Fruit fly (Drosophila melanogaster) whole organism, prepupa: ENCODE results near the gene CG42571.
A peak's percentile ranks its signal among the peaks of the same experiment; 100 is the strongest.

ENCODE experiments used
- Blimp-1 ChIP-seq: fragments of 200-800 bp; sonication (Bioruptor generic); optimal IDR thresholded peaks from 3 replicates; lab custom pipeline; 2017; ENCODE audit warnings: missing biosample characterization, missing genetic modification characterization, mild to moderate bottlenecking, moderate library complexity, missing genetic modification reagents
- CG10631 ChIP-seq: fragments of 200-800 bp; sonication (Bioruptor generic); optimal IDR thresholded peaks from 2 replicates; lab custom pipeline; 2016; ENCODE audit warnings: missing biosample characterization, missing genetic modification characterization
- CG10669 ChIP-seq: fragments of 200-800 bp; sonication (Bioruptor generic); optimal IDR thresholded peaks from 3 replicates; lab custom pipeline; 2018; ENCODE audit warnings: missing biosample characterization, mild to moderate bottlenecking, missing genetic modification characterization, moderate library complexity
- CG11762 ChIP-seq: fragments of 200-800 bp; sonication (Bioruptor generic); optimal IDR thresholded peaks from 3 replicates; lab custom pipeline; 2016; ENCODE audit warnings: missing biosample characterization, missing genetic modification characterization; ENCODE audit not compliant: insufficient read depth
- CG11902 ChIP-seq: fragments of 200-800 bp; sonication (Bioruptor generic); optimal IDR thresholded peaks from 3 replicates; lab custom pipeline; 2016; ENCODE audit warnings: missing biosample characterization, missing genetic modification characterization
- CG1621 ChIP-seq: fragments of 200-800 bp; sonication (Bioruptor generic); optimal IDR thresholded peaks from 3 replicates; lab custom pipeline; 2018; ENCODE audit warnings: missing biosample characterization, mild to moderate bottlenecking, missing genetic modification characterization
- CG16779 ChIP-seq: fragments of 200-800 bp; sonication (Bioruptor generic); optimal IDR thresholded peaks from 3 replicates; lab custom pipeline; 2017; ENCODE audit warnings: missing biosample characterization, mild to moderate bottlenecking, missing genetic modification characterization
- CG31627 ChIP-seq: fragments of 200-800 bp; sonication (Bioruptor generic); optimal IDR thresholded peaks from 3 replicates; lab custom pipeline; 2016; ENCODE audit warnings: missing biosample characterization, missing genetic modification characterization
- CG32006 ChIP-seq: fragments of 200-800 bp; sonication (Bioruptor generic); optimal IDR thresholded peaks from 3 replicates; lab custom pipeline; 2017; ENCODE audit warnings: missing biosample characterization, mild to moderate bottlenecking, missing genetic modification characterization
- CG34406 ChIP-seq: fragments of 200-800 bp; sonication (Bioruptor generic); optimal IDR thresholded peaks from 3 replicates; lab custom pipeline; 2016; ENCODE audit warnings: missing biosample characterization, missing genetic modification characterization
- CG3919 ChIP-seq: fragments of 200-800 bp; sonication (Bioruptor generic); optimal IDR thresholded peaks from 3 replicates; lab custom pipeline; 2016; ENCODE audit warnings: missing biosample characterization, missing genetic modification characterization
- CG4318 ChIP-seq: fragments of 200-800 bp; sonication (Bioruptor generic); optimal IDR thresholded peaks from 3 replicates; lab custom pipeline; 2017; ENCODE audit warnings: missing biosample characterization, mild to moderate bottlenecking, missing genetic modification characterization
- CG6163 ChIP-seq: fragments of 200-800 bp; sonication (Bioruptor generic); IDR thresholded peaks from 3 replicates; pipeline ENCODE4 v1.3.6; 2022; ENCODE audit warnings: missing biosample characterization, missing genetic modification characterization
- CG6792 ChIP-seq: fragments of 200-800 bp; sonication (Bioruptor generic); optimal IDR thresholded peaks from 3 replicates; lab custom pipeline; 2016; ENCODE audit warnings: missing biosample characterization, missing genetic modification characterization
- CG8632 ChIP-seq: fragments of 200-800 bp; sonication (Bioruptor generic); optimal IDR thresholded peaks from 3 replicates; lab custom pipeline; 2016; ENCODE audit warnings: missing biosample characterization, missing genetic modification characterization
- CG9139 ChIP-seq: fragments of 200-800 bp; sonication (Bioruptor generic); optimal IDR thresholded peaks from 3 replicates; lab custom pipeline; 2017; ENCODE audit warnings: missing biosample characterization, mild to moderate bottlenecking, missing genetic modification characterization
- Eip75B ChIP-seq: fragments of 200-800 bp; sonication (Bioruptor generic); optimal IDR thresholded peaks from 3 replicates; lab custom pipeline; 2016; ENCODE audit warnings: missing biosample characterization, missing genetic modification characterization
- Eip78C ChIP-seq: fragments of 200-800 bp; sonication (Bioruptor generic); peaks from one replicate; lab custom pipeline; 2016; ENCODE audit warnings: missing biosample characterization, missing genetic modification characterization
- Ets21C ChIP-seq: fragments of 200-800 bp; sonication (Bioruptor generic); optimal IDR thresholded peaks from 3 replicates; lab custom pipeline; 2016; ENCODE audit warnings: missing biosample characterization, missing genetic modification characterization
- Gug ChIP-seq: fragments of 200-800 bp; sonication (Bioruptor generic); IDR thresholded peaks from 2 replicates; pipeline ENCODE4 v1.3.6; 2022; ENCODE audit warnings: missing biosample characterization, missing genetic modification characterization
- Hr39 ChIP-seq: fragments of 200-800 bp; sonication (Bioruptor generic); optimal IDR thresholded peaks from 2 replicates; lab custom pipeline; 2016; ENCODE audit warnings: missing biosample characterization, missing genetic modification characterization
- Hr4 ChIP-seq: fragments of 200-800 bp; sonication (Bioruptor generic); optimal IDR thresholded peaks from 3 replicates; lab custom pipeline; 2016; ENCODE audit warnings: missing biosample characterization, missing genetic modification characterization
- Met ChIP-seq: fragments of 200-800 bp; sonication (Bioruptor generic); optimal IDR thresholded peaks from 3 replicates; lab custom pipeline; 2016; ENCODE audit warnings: missing biosample characterization, missing genetic modification characterization
- OdsH ChIP-seq: fragments of 200-800 bp; sonication (Bioruptor generic); optimal IDR thresholded peaks from 3 replicates; lab custom pipeline; 2016; ENCODE audit warnings: missing biosample characterization, missing genetic modification characterization
- Smox ChIP-seq: fragments of 200-800 bp; sonication (Bioruptor generic); optimal IDR thresholded peaks from 3 replicates; lab custom pipeline; 2016; ENCODE audit warnings: missing biosample characterization, missing genetic modification characterization
- Sox102F ChIP-seq: fragments of 200-800 bp; sonication (Bioruptor generic); optimal IDR thresholded peaks from 2 replicates; lab custom pipeline; 2016; ENCODE audit warnings: missing biosample characterization, mild to moderate bottlenecking, missing genetic modification characterization
- Sox14 ChIP-seq: fragments of 200-800 bp; sonication (Bioruptor generic); optimal IDR thresholded peaks from 3 replicates; lab custom pipeline; 2016; ENCODE audit warnings: missing biosample characterization, missing genetic modification characterization
- Sox15 ChIP-seq: fragments of 200-800 bp; sonication (Bioruptor generic); optimal IDR thresholded peaks from 3 replicates; lab custom pipeline; 2016; ENCODE audit warnings: missing biosample characterization, missing genetic modification characterization
- achi ChIP-seq: fragments of 200-800 bp; sonication (Bioruptor generic); optimal IDR thresholded peaks from 3 replicates; lab custom pipeline; 2016; ENCODE audit warnings: missing biosample characterization, missing genetic modification characterization
- acj6 ChIP-seq: fragments of 200-800 bp; sonication (Bioruptor generic); optimal IDR thresholded peaks from 3 replicates; lab custom pipeline; 2016; ENCODE audit warnings: missing biosample characterization, missing genetic modification characterization
- cyc ChIP-seq: fragments of 200-800 bp; sonication (Bioruptor generic); optimal IDR thresholded peaks from 3 replicates; lab custom pipeline; 2016; ENCODE audit warnings: missing biosample characterization, missing genetic modification characterization
- esn ChIP-seq: fragments of 200-800 bp; sonication (Bioruptor generic); optimal IDR thresholded peaks from 2 replicates; lab custom pipeline; 2016; ENCODE audit warnings: missing biosample characterization, mild to moderate bottlenecking, missing genetic modification characterization, moderate library complexity
- fd59A ChIP-seq: fragments of 200-800 bp; sonication (Bioruptor generic); optimal IDR thresholded peaks from 2 replicates; lab custom pipeline; 2017; ENCODE audit warnings: missing biosample characterization, mild to moderate bottlenecking, missing genetic modification characterization, missing genetic modification reagents
- fd85E ChIP-seq: fragments of 200-800 bp; sonication (Bioruptor generic); optimal IDR thresholded peaks from 3 replicates; lab custom pipeline; 2016; ENCODE audit warnings: missing biosample characterization, missing genetic modification characterization
- fkh ChIP-seq: fragments of 200-800 bp; sonication (Bioruptor generic); optimal IDR thresholded peaks from 3 replicates; lab custom pipeline; 2017; ENCODE audit warnings: missing biosample characterization, mild to moderate bottlenecking, missing genetic modification characterization, moderate library complexity
- lz ChIP-seq: fragments of 200-800 bp; sonication (Bioruptor generic); optimal IDR thresholded peaks from 3 replicates; lab custom pipeline; 2016; ENCODE audit warnings: missing biosample characterization, missing genetic modification characterization
- net ChIP-seq: fragments of 200-800 bp; sonication (Bioruptor generic); optimal IDR thresholded peaks from 3 replicates; lab custom pipeline; 2016; ENCODE audit warnings: missing biosample characterization, missing genetic modification characterization
- salr ChIP-seq, 2 experiments: fragments of 200-800 bp; sonication (Bioruptor generic); optimal IDR thresholded peaks; 3 replicates each; lab custom pipeline; 2016 to 2018; ENCODE audit warnings: missing biosample characterization in 2 of 2, missing genetic modification characterization in 2 of 2, mild to moderate bottlenecking in 1 of 2
- ss ChIP-seq, 2 experiments: fragments of 200-800 bp; sonication (Bioruptor generic); optimal IDR thresholded peaks; 2 replicates in 1 of 2; 3 replicates in 1 of 2; lab custom pipeline; 2017 to 2018; ENCODE audit warnings: mild to moderate bottlenecking in 2 of 2, missing biosample characterization in 2 of 2, missing genetic modification characterization in 2 of 2, moderate library complexity in 1 of 2
- svp ChIP-seq: fragments of 200-800 bp; sonication (Bioruptor generic); peaks from one replicate; lab custom pipeline; 2016; ENCODE audit warnings: missing biosample characterization, missing genetic modification characterization
- topi ChIP-seq: fragments of 200-800 bp; sonication (Bioruptor generic); optimal IDR thresholded peaks from 3 replicates; lab custom pipeline; 2016; ENCODE audit warnings: missing biosample characterization, missing genetic modification characterization
- vri ChIP-seq: fragments of 200-800 bp; sonication (Bioruptor generic); optimal IDR thresholded peaks from 3 replicates; lab custom pipeline; 2016; ENCODE audit warnings: missing biosample characterization, mild to moderate bottlenecking, missing genetic modification characterization

Gene CG42571

DNA sequence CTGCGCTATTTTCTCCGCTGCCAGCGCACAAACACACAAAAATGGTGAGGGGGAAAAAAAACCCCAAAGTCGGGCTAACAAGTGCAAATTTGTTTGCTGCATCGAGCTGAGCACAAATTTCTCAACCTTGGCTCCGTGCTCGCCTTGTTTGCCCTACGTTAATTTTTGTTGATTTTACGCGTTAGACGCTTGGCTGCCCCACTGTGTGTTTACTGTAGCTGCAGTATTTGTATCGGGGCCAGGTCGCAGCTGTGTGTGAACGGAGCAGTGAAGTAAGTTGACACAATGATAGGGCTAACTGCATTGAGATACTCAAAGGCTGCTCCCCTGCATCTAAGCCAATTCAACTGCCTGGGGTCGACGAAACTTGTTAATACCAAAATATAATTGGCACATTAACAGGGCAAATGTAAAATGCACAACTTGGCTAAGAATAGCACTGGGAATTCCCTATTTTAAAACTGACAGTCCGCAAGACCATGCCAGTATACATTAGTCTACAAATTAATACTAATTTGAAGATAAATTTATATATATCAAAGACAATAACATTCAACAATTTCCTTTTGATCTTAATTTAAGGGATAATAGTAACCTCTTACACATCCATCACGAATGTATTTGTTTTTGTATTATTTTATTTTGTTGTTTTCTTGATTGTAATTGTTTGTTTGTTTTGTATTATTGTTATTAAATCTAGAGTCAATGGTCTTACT lies at the start of gene CG42571:
CG42571 (plus strand) TSS at position 666 of the 716 bp plus-strand sequence.
- TF ChIP-seq acj6 (no peak), net (GFP tag; lab: Kevin White, UChicago) (no peak), fkh (peak; percentile 89), CG10669 (no peak)

dm6 chr3L:15669939-15670338 lies 46.3 kb upstream of the CG42571 start:
- no peak for TF ChIP-seq Eip75B (GFP tag; lab: Kevin White, UChicago)
- TF ChIP-seq Sox102F (GFP tag; lab: Kevin White, UChicago) = no peak
- TF ChIP-seq Hr4 (GFP tag; lab: Kevin White, UChicago) = no peak
- TF ChIP-seq CG8632 = no peak
- TF ChIP-seq CG31627 (GFP tag; lab: Kevin White, UChicago) = no peak
- TF ChIP-seq CG3919 (GFP tag; lab: Kevin White, UChicago) = no peak
- no peak for TF ChIP-seq ss (GFP tag; optimal IDR thresholded peaks at IDR 0.05; lab: Kevin White, UChicago)
- no peak for TF ChIP-seq CG16779

- TF ChIP-seq CG10631 (peak; percentile 21), CG3919 (GFP tag; lab: Kevin White, UChicago) (peak; percentile 21), Eip78C (peak; percentile 48), Smox (GFP tag; lab: Kevin White, UChicago) (peak; percentile 24), OdsH (GFP tag; lab: Kevin White, UChicago) (no peak), CG6163 (GFP tag; lab: Robert Waterston, UW) (no peak), Eip75B (GFP tag; lab: Kevin White, UChicago) (no peak), Blimp-1 (GFP tag; lab: Kevin White, UChicago) (peak; percentile 9), vri (GFP tag; lab: Kevin White, UChicago) (peak; percentile 3), esn (GFP tag; lab: Kevin White, UChicago) (peak; percentile 38), Met (peak; percentile 21), achi (GFP tag; lab: Kevin White, UChicago) (peak; percentile 12), Gug (GFP tag; lab: Robert Waterston, UW) (no peak), topi (peak; percentile 17), CG34406 (GFP tag; lab: Kevin White, UChicago) (peak; percentile 47), CG6792 (peak; percentile 26), CG1621 (tag; lab: Kevin White, UChicago) (no peak), cyc (GFP tag; lab: Kevin White, UChicago) (peak; percentile 9), acj6 (peak; percentile 2), CG4318 (GFP tag; lab: Kevin White, UChicago) (no peak), svp (GFP tag; lab: Kevin White, UChicago) (peak; percentile 78)
These were observed 45.8 kb upstream of the CG42571 start for dm6 chr3L:15670455-15670854.

dm6 chr3L:15672800-15673199 lies 43.5 kb upstream of the CG42571 start:
- no peak for TF ChIP-seq Ets21C (GFP tag; lab: Kevin White, UChicago)
- TF ChIP-seq acj6 = peak; percentile 6
- TF ChIP-seq Hr4 (GFP tag; lab: Kevin White, UChicago) = no peak
- no peak for TF ChIP-seq Sox15 (GFP tag; lab: Kevin White, UChicago)
- TF ChIP-seq CG32006 (GFP tag; lab: Kevin White, UChicago) = no peak
- TF ChIP-seq esn (GFP tag; lab: Kevin White, UChicago) = peak; percentile 4
- peak; percentile 43 for TF ChIP-seq Eip78C

dm6 chr3L:15675111-15675510 lies 41.1 kb upstream of the CG42571 start:
- no peak for TF ChIP-seq topi
- no peak for TF ChIP-seq Sox14
- TF ChIP-seq CG9139 (GFP tag; lab: Kevin White, UChicago) = no peak
- TF ChIP-seq CG11902 (GFP tag; lab: Kevin White, UChicago) = no peak
- TF ChIP-seq OdsH (GFP tag; lab: Kevin White, UChicago) = no peak
- TF ChIP-seq CG11762 (GFP tag; lab: Kevin White, UChicago) = no peak
- TF ChIP-seq fd59A (GFP tag; lab: Kevin White, UChicago) = no peak
- no peak for TF ChIP-seq CG8632
- peak; percentile 21 for TF ChIP-seq CG10631
- TF ChIP-seq CG34406 (GFP tag; lab: Kevin White, UChicago) = no peak
- no peak for TF ChIP-seq fd85E (GFP tag; lab: Kevin White, UChicago)
- TF ChIP-seq vri (GFP tag; lab: Kevin White, UChicago) = no peak
- TF ChIP-seq svp (GFP tag; lab: Kevin White, UChicago) = no peak
- no peak for TF ChIP-seq salr (GFP tag; optimal IDR thresholded peaks at IDR 0.05; lab: Kevin White, UChicago)
- peak; percentile 49 for TF ChIP-seq CG32006 (GFP tag; lab: Kevin White, UChicago)
- peak; percentile 4 for TF ChIP-seq CG10669
- no peak for TF ChIP-seq Sox102F (GFP tag; lab: Kevin White, UChicago)
- TF ChIP-seq Hr39 (GFP tag; lab: Kevin White, UChicago) = no peak
- TF ChIP-seq lz (GFP tag; lab: Kevin White, UChicago) = no peak
- no peak for TF ChIP-seq Ets21C (GFP tag; lab: Kevin White, UChicago)
- no peak for TF ChIP-seq esn (GFP tag; lab: Kevin White, UChicago)
